Worm (Caenorhabditis elegans): ENCODE results near the gene ppm-2.
A peak's percentile ranks its signal among the peaks of the same experiment; 100 is the strongest.

Gene ppm-2

ce11 chrIII:4649363-4649768 lies 928 bp upstream of the ppm-2 start:
- peak; percentile 57 for TF ChIP-seq W03F9.2 (tag; optimal IDR thresholded peaks at IDR 0.05)
- TF ChIP-seq dao-5 (tag; optimal IDR thresholded peaks at IDR 0.05): no peak
- peak; percentile 89 for TF ChIP-seq him-1 (tag; optimal IDR thresholded peaks at IDR 0.05)

DNA sequence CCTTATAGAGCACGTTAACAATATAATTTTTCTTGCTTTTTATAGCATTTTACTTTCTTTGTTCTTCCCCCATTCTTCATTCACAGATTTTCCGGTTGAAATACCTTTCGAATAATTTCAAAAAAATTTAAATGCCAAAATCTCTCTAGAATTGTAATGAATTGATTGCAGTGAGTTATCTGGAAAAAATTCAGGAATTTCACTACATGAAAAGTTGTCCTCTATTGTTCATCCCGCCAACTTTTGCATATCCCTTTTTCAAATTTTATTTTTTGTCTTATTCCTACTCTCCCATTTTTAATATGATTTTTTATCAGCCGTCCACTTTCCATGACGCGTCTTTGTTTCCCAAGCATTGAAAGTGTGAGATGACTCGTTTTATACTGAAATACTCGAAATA lies 3.1 kb downstream of the ppm-2 start:
- TF ChIP-seq him-1 (tag; optimal IDR thresholded peaks at IDR 0.05) (no peak), W03F9.2 (tag; optimal IDR thresholded peaks at IDR 0.05) (no peak), dao-5 (tag; optimal IDR thresholded peaks at IDR 0.05) (no peak)

DNA sequence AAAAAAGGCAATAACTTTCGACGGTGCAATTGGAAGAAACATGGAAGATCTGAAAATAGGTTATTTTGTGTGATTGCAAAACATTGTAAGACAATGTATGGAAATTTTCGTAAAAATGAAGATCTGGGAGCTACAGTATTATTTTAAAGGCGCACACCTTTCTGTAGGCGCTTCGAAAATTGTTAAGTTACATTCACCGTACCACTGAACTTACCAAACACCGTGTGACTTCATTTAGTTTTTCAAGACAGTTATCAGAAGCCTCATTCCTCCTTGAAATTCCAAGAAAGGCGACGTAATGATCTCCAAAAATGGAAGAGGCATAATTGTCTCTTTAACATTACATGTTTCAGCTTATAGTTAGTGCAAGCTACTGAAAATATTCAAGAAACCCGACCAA lies 3.6 kb downstream of the ppm-2 start:
- no peak for TF ChIP-seq W03F9.2 (tag; optimal IDR thresholded peaks at IDR 0.05)
- no peak for TF ChIP-seq him-1 (tag; optimal IDR thresholded peaks at IDR 0.05)
- no peak for TF ChIP-seq dao-5 (tag; optimal IDR thresholded peaks at IDR 0.05)

DNA sequence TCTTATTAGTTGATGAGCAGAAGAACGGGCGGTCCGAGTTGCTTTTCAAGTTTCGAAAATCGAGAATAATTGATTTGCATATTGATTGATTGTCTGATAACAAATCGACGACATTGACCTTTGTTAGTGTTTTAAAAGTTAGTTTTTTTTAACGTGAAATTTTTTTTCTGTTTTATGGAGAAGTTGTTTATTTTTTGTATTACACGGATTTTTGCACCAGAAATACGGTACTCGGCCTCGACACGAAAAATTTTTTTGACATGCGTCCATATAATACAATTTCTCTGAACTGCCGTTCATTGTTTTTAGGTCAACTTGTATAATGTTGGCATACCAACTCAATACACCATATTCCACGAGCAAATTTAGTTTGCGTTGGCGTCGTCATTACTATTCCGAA lies 5.1 kb downstream of the ppm-2 start, which contains the start of gene T23F11.2:
TSS of gene T23F11.2 (minus strand) at position 101 of the 400 bp plus-strand sequence.
- no peak for TF ChIP-seq him-1 (tag; optimal IDR thresholded peaks at IDR 0.05)
- TF ChIP-seq W03F9.2 (tag; optimal IDR thresholded peaks at IDR 0.05): no peak

DNA sequence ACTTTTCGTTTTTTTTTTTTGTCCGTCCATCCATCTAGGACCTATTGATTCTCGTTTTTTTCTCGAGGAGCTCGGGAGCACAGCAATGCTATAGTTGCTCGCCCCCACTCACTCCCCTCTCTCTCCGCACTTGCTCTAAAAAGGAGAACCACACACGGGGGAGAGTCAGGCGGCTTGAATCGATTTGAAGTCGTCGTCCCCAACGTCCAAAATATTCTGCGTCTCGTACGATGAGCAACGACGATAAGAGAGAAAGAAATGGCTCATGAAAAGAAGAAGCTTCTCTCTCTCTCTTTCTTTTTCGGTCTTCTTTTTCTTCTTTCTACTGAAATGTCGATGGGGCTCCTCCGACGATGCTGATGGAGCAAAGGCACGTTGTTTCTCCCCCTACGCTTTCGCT lies 6.1 kb downstream of the ppm-2 start:
- TF ChIP-seq him-1 (tag; optimal IDR thresholded peaks at IDR 0.05) (peak; percentile 91), dao-5 (tag; optimal IDR thresholded peaks at IDR 0.05) (no peak)

DNA sequence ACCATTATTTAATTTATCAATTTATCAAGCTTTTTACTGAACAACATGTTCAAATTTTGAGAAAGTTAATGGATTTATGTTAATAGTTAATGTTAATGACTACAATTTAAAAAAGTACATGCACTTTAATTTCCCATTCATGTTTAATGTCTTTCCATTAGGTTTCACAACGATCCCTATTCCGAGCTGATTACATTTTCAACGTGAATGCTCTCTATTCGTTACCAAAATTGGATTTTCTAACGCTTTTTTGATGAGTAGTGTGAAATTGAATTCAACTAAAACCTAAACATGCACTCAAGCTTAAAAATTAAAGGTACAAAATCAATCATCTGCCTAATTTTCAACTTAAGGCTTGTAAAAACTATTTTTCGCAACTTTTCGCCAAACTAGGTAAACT lies 7.1 kb downstream of the ppm-2 start:
- TF ChIP-seq W03F9.2 (tag; optimal IDR thresholded peaks at IDR 0.05) (no peak), dao-5 (tag; optimal IDR thresholded peaks at IDR 0.05) (no peak), him-1 (tag; optimal IDR thresholded peaks at IDR 0.05) (no peak)

DNA sequence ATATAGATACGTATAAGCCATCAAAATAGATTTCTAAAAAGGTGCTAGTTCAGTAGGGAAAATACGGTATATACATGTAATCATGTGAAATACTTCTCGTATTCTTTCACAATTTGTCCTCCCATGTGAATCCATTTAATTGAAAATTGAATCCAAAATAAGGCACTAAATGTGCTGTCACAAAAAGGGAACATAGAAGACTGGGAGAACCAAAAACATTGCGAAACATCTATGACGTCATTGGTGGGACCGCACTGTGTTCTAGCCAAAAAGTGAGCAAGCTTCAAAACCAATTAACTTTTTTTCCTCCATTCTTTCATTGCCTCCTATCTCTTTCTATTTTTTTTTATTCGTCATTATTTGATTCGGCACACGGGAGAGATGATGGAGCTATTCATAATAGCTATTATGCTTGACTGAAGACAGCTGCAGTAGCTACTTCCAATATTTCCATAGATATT lies 8.1 kb downstream of the ppm-2 start, which contains the start of gene cdka-1:
TSS of gene cdka-1 (plus strand) at position 411 of the 461 bp plus-strand sequence.
- TF ChIP-seq W03F9.2 (tag; optimal IDR thresholded peaks at IDR 0.05): no peak
- TF ChIP-seq him-1 (tag; optimal IDR thresholded peaks at IDR 0.05): peak; percentile 29
- TF ChIP-seq dao-5 (tag; optimal IDR thresholded peaks at IDR 0.05): no peak

DNA sequence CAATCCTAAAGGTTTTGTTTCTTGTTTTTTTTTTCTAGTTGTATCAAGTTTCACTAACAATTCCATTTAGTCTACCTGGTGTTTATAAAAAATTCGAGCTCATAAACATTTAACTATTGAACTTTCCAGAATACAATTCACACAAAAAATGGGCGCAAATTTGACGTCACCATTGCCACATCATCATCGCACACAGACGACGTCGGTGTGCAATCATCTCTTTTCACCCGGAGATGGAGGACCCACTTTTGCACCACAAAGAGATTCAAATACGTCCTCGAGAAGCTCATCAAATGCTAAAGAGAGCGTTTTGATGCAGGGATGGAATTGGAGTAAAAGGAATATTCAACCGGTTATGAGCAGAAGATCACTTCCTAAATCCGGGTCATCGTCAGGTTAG lies 9.1 kb downstream of the ppm-2 start:
- TF ChIP-seq him-1 (tag; optimal IDR thresholded peaks at IDR 0.05) (no peak), W03F9.2 (tag; optimal IDR thresholded peaks at IDR 0.05) (no peak), dao-5 (tag; optimal IDR thresholded peaks at IDR 0.05) (no peak)

ce11 chrIII:4665272-4665671 lies 15.0 kb downstream of the ppm-2 start, which contains the start of gene T23F11.4:
Gene T23F11.4 (minus strand): TSS chrIII:4665372.
- TF ChIP-seq him-1 (tag; optimal IDR thresholded peaks at IDR 0.05) (no peak), dao-5 (tag; optimal IDR thresholded peaks at IDR 0.05) (no peak), W03F9.2 (tag; optimal IDR thresholded peaks at IDR 0.05) (no peak)

DNA sequence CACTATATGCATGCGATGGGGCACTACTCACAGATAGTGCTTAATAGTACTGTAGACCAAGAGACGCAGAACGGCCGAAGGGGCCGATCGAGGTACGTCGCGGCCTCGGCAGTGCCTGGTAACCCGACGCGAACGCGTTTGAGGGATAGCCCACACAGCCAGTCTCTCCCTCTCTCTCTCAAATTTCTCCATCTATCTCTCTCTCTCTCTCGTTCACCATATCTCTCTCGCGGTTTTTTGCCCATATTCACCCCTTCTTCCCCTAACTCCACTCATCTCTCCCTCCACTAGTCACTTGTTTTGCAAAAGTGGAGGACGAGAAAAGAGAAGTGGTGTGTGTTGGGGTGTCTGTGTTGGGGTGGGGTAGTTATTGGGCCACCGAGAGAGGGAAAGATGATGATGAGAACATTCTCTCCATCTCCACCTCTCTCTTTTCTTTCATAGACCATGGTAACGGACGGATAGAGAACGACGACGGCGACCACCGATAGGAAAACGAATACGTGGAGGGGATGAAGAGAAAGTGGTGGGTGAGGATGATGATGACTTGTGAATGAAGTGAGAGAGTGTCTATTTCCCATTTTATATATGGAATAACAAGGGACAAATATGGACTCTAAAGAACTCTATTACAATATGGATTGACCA lies 16.6 kb downstream of the ppm-2 start:
- TF ChIP-seq W03F9.2 (tag; optimal IDR thresholded peaks at IDR 0.05) (no peak), him-1 (tag; optimal IDR thresholded peaks at IDR 0.05) (peak; percentile 8)

- TF ChIP-seq dao-5 (tag; optimal IDR thresholded peaks at IDR 0.05) (no peak), W03F9.2 (tag; optimal IDR thresholded peaks at IDR 0.05) (no peak), him-1 (tag; optimal IDR thresholded peaks at IDR 0.05) (no peak)
Observed at ce11 chrIII:4668073-4668472, 17.8 kb downstream of the ppm-2 start.

ce11 chrIII:4671491-4671890 lies 21.2 kb downstream of the ppm-2 start, which contains the start of gene T23F11.11:
Gene T23F11.11 (minus strand): TSS chrIII:4671591.
- TF ChIP-seq W03F9.2 (tag; optimal IDR thresholded peaks at IDR 0.05) (no peak), dao-5 (tag; optimal IDR thresholded peaks at IDR 0.05) (no peak), him-1 (tag; optimal IDR thresholded peaks at IDR 0.05) (no peak)

DNA sequence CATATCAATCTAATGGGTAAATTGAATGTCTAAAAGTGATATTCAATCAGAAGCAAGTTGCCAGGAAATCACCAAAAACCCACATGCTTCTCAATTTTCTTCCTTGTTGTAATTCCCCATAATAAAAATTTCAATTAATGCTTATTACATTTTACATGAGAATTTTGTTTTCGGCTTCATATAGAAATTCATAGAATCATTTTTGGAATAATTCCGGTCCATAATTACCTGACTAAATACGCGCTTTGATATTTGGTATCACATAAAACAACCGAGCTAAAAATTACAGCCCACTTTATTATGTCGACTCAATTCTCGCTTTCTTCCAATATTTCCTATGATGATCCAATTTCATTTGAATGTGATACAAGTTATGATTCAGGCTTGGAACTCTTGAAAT lies 21.7 kb downstream of the ppm-2 start, which contains the start of gene srg-13:
TSS of gene srg-13 (plus strand) at position 301 of the 400 bp plus-strand sequence.
- TF ChIP-seq him-1 (tag; optimal IDR thresholded peaks at IDR 0.05) (no peak), dao-5 (tag; optimal IDR thresholded peaks at IDR 0.05) (no peak), W03F9.2 (tag; optimal IDR thresholded peaks at IDR 0.05) (no peak)

DNA sequence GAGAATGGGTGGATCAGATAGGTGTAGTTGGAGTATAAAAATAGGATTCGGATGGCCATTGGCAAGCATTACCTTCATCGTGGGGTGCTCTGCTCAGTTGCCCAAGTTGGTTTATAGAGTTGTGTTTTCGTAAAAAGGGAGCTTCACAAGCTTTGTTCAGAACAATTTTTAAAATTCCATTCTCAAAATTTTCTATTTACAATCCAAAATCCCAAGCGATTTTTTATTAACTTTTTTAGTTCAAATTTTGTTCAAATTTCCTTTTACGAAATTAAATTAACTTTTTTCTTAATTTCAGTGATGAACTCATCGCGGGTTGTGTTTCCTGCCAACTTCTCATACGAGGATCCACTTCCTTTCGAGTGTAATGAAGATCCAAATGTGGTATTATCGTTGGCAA lies 27.2 kb downstream of the ppm-2 start, which contains the start of gene srg-10:
TSS of gene srg-10 (plus strand) at position 301 of the 400 bp plus-strand sequence.
- TF ChIP-seq W03F9.2 (tag; optimal IDR thresholded peaks at IDR 0.05): no peak
- TF ChIP-seq dao-5 (tag; optimal IDR thresholded peaks at IDR 0.05): no peak
- no peak for TF ChIP-seq him-1 (tag; optimal IDR thresholded peaks at IDR 0.05)
